Fruit fly (Drosophila melanogaster): ENCODE data around the gene CG17806.
A peak's percentile ranks its signal among the peaks of the same experiment; 100 is the strongest.

CG17806 gene

dm6 chr3R:17781371-17781770 is 21.7 kb downstream of the CG17806 start (continued):
- TF ChIP-seq CG4360 (GFP tag; IDR thresholded peaks at IDR 0.05) (peak; percentile 50), gcm (GFP tag; optimal IDR thresholded peaks at IDR 0.05) (peak; percentile 66), zfh1 (GFP tag; IDR thresholded peaks at IDR 0.05) (peak; percentile 80), CG34376 (GFP tag; optimal IDR thresholded peaks at IDR 0.05) (peak; percentile 41), nerfin-2 (GFP tag; IDR thresholded peaks at IDR 0.05; ENCODE audit: partially characterized antibody) (no peak), salm (tag; optimal IDR thresholded peaks at IDR 0.05) (peak; percentile 63), bbx (GFP tag; IDR thresholded peaks at IDR 0.05; ENCODE audit: partially characterized antibody) (no peak), Xrp1 (GFP tag; IDR thresholded peaks at IDR 0.05) (peak; percentile 83), sug (tag; optimal IDR thresholded peaks at IDR 0.05) (peak; percentile 85), Chrac-16 (GFP tag; optimal IDR thresholded peaks at IDR 0.05) (peak; percentile 49), ftz-f1 (GFP tag; optimal IDR thresholded peaks at IDR 0.05) (no peak), CG14667 (GFP tag; IDR thresholded peaks at IDR 0.05) (peak; percentile 83), Ada2b (GFP tag; IDR thresholded peaks at IDR 0.05) (peak; percentile 88), Fer3 (tag; optimal IDR thresholded peaks at IDR 0.05) (peak; percentile 73), BEAF-32 (GFP tag; optimal IDR thresholded peaks at IDR 0.05) (no peak), cg (GFP tag; optimal IDR thresholded peaks at IDR 0.05) (peak; percentile 40), CG17359 (tag; optimal IDR thresholded peaks at IDR 0.05) (peak; percentile 81), CG8944 (GFP tag; optimal IDR thresholded peaks at IDR 0.05) (peak; percentile 75), Bgb (GFP tag; IDR thresholded peaks at IDR 0.05; ENCODE audit: partially characterized antibody) (no peak), ssp (GFP tag; IDR thresholded peaks at IDR 0.05) (peak; percentile 68), Trl (optimal IDR thresholded peaks at IDR 0.05) (no peak), Trl (GFP tag; optimal IDR thresholded peaks at IDR 0.05) (peak; percentile 84), chif (GFP tag; optimal IDR thresholded peaks at IDR 0.05) (peak; percentile 45 to 60), dan (GFP tag; IDR thresholded peaks at IDR 0.05) (no peak), sens (GFP tag) (peak; percentile 97), pan (optimal IDR thresholded peaks at IDR 0.05) (no peak), pan (GFP tag; optimal IDR thresholded peaks at IDR 0.05 in 1 of 2, IDR thresholded peaks at IDR 0.05 in 1 of 2) (peak in 1 of 2 experiments; percentile 89), chn (GFP tag; optimal IDR thresholded peaks at IDR 0.05) (peak; percentile 60), kni (GFP tag; optimal IDR thresholded peaks at IDR 0.05) (peak; percentile 35), shn (GFP tag; optimal IDR thresholded peaks at IDR 0.05) (peak; percentile 44), prd (optimal IDR thresholded peaks at IDR 0.05) (no peak), prd (GFP tag; IDR thresholded peaks at IDR 0.05) (peak; percentile 90), odd (GFP tag; optimal IDR thresholded peaks at IDR 0.05) (peak; percentile 35), vvl (GFP tag; IDR thresholded peaks at IDR 0.05) (peak; percentile 94), danr (GFP tag; IDR thresholded peaks at IDR 0.05) (peak; percentile 60; the same call in 1 of the 2 replicates), CG10959 (GFP tag; IDR thresholded peaks at IDR 0.05) (peak; percentile 56), zfh2 (GFP tag; optimal IDR thresholded peaks at IDR 0.05) (peak; percentile 73), usp (GFP tag; optimal IDR thresholded peaks at IDR 0.05) (no peak), insv (GFP tag; optimal IDR thresholded peaks at IDR 0.05) (no peak), sens-2 (GFP tag; IDR thresholded peaks at IDR 0.05) (peak; percentile 63), CG6813 (GFP tag; optimal IDR thresholded peaks at IDR 0.05) (peak; percentile 71), CG5180 (GFP tag; optimal IDR thresholded peaks at IDR 0.05) (peak; percentile 57), HLH4C (GFP tag; IDR thresholded peaks at IDR 0.05; ENCODE audit: partially characterized antibody) (no peak), CG4707 (GFP tag; optimal IDR thresholded peaks at IDR 0.05) (peak; percentile 47), CG12299 (tag; optimal IDR thresholded peaks at IDR 0.05) (peak; percentile 81), emc (GFP tag; optimal IDR thresholded peaks at IDR 0.05) (peak; percentile 72), Hey (tag; optimal IDR thresholded peaks at IDR 0.05) (no peak), CG33213 (GFP tag; optimal IDR thresholded peaks at IDR 0.05) (peak; percentile 62), CG30403 (GFP tag; optimal IDR thresholded peaks at IDR 0.05) (peak; percentile 83), trem (tag; optimal IDR thresholded peaks at IDR 0.05) (peak; percentile 34), br (optimal IDR thresholded peaks at IDR 0.05) (no peak), amos (GFP tag; IDR thresholded peaks at IDR 0.05; ENCODE audit: partially characterized antibody) (no peak)
